Worm (Caenorhabditis elegans) whole organism, L2 larva: ENCODE data around the gene T20B12.3.

Source experiments
- R02D3.7 ChIP-seq: fragments of 150-350 bp; optimal IDR thresholded peaks from 2 replicates; lab custom pipeline; 2014; ENCODE audit warnings: missing biosample characterization, missing genetic modification characterization
- aly-2 ChIP-seq: fragments of 150-350 bp; optimal IDR thresholded peaks from 2 replicates; lab custom pipeline; 2014; ENCODE audit warnings: missing biosample characterization, missing genetic modification characterization
- ama-1 ChIP-seq: fragments of 150-350 bp; optimal IDR thresholded peaks from 2 replicates; lab custom pipeline; 2018; ENCODE audit warnings: inconsistent platforms
- dmd-4 ChIP-seq: sonication (generic microtip); optimal IDR thresholded peaks from 2 replicates; lab custom pipeline; 2017; ENCODE audit warnings: missing biosample characterization, missing genetic modification characterization
- egl-27 ChIP-seq: sonication (generic microtip); optimal IDR thresholded peaks from 3 replicates; lab custom pipeline; 2017; ENCODE audit warnings: missing biosample characterization, missing genetic modification reagents, missing genetic modification characterization
- lsy-2 ChIP-seq, 2 experiments: fragments of 150-350 bp in 1 of 2; sonication (generic microtip) in 1 of 2; optimal IDR thresholded peaks; 2 replicates each; lab custom pipeline; 2014 to 2017; ENCODE audit warnings: missing biosample characterization in 2 of 2, missing genetic modification characterization in 2 of 2
- nhr-21 ChIP-seq: fragments of 150-350 bp; optimal IDR thresholded peaks from 2 replicates; lab custom pipeline; 2014; ENCODE audit warnings: missing biosample characterization, missing genetic modification characterization
- skn-1 ChIP-seq: sonication (generic microtip); optimal IDR thresholded peaks from 2 replicates; lab custom pipeline; 2017; ENCODE audit warnings: missing biosample characterization, missing genetic modification characterization
- sma-3 ChIP-seq: sonication (generic microtip); optimal IDR thresholded peaks from 2 replicates; lab custom pipeline; 2016; ENCODE audit warnings: missing genetic modification reagents, missing genetic modification characterization, missing compliant biosample characterization
- unc-55 ChIP-seq: fragments of 150-350 bp; sonication (generic microtip); optimal IDR thresholded peaks from 3 replicates; lab custom pipeline; 2014; ENCODE audit warnings: missing biosample characterization, missing genetic modification reagents, missing genetic modification characterization
- unc-62 ChIP-seq: fragments of 150-350 bp; optimal IDR thresholded peaks from 2 replicates; lab custom pipeline; 2014; ENCODE audit warnings: missing biosample characterization, missing genetic modification reagents, missing genetic modification characterization

DNA sequence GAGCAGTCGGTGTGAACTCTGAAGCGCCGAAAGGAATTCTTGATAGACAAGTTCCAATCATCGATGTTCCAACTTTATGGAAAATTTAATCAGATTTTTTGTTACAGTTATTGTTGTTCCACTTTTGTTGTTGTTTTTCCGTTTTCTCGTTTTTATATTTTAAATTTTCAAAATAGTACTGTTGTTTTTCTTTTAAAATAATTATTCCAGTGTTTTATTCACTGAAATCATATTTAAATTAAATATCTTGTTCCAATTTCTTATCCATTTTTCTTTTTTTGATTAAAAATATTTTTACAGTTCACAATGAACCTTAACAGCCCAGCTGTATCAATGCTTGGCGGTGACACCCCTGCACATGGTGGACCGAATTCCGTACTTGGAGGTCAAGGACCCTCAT, 1.8 kb downstream of the T20B12.3 start, which contains the start of gene tbp-1:
- TF ChIP-seq aly-2 (no peak), egl-27 (no peak), skn-1 (no peak), dmd-4 (tag; lab: Kevin White, UChicago) (no peak), ama-1 (lab: Kevin White, UChicago) (no peak), lsy-2 (tag; optimal IDR thresholded peaks at IDR 0.05; lab: Kevin White, UChicago) (no peak), unc-62 (no peak), R02D3.7 (tag; lab: Kevin White, UChicago) (no peak), unc-55 (GFP tag; lab: Kevin White, UChicago) (no peak), sma-3 (GFP tag; lab: Kevin White, UChicago) (no peak), nhr-21 (tag; lab: Kevin White, UChicago) (no peak)
